Fruit fly (Drosophila melanogaster) whole organism, embryonic: Measurements from ENCODE around the gene Papss.
A peak's percentile ranks its signal among the peaks of the same experiment; 100 is the strongest.

Experiments
- Atf6 ChIP-seq: fragments of 200-800 bp; sonication (Bioruptor generic); IDR thresholded peaks from 2 replicates; pipeline ENCODE4 v1.3.6; 2022; ENCODE audit warnings: missing biosample characterization, missing genetic modification characterization
- CG10147 ChIP-seq: fragments of 200-800 bp; sonication (Bioruptor generic); optimal IDR thresholded peaks from 2 replicates; lab custom pipeline; 2019; ENCODE audit warnings: missing biosample characterization, mild to moderate bottlenecking, missing genetic modification characterization, moderate library complexity
- CG10267 ChIP-seq: fragments of 200-800 bp; sonication (Bioruptor generic); optimal IDR thresholded peaks from 2 replicates; lab custom pipeline; 2018; ENCODE audit warnings: missing biosample characterization, mild to moderate bottlenecking, missing genetic modification characterization, moderate library complexity
- CG10274 ChIP-seq: fragments of 200-800 bp; sonication (Bioruptor generic); optimal IDR thresholded peaks from 3 replicates; lab custom pipeline; 2017; ENCODE audit warnings: missing biosample characterization, mild to moderate bottlenecking, missing genetic modification characterization
- CG10366 ChIP-seq: fragments of 200-800 bp; sonication (Bioruptor generic); IDR thresholded peaks from 2 replicates; pipeline ENCODE4 v1.3.6; 2022; ENCODE audit warnings: missing biosample characterization, missing genetic modification characterization
- CG11696 ChIP-seq: fragments of 200-800 bp; sonication (Bioruptor generic); IDR thresholded peaks from 2 replicates; pipeline ENCODE4 v1.3.6; 2022; ENCODE audit warnings: missing biosample characterization, missing genetic modification characterization
- CG11723 ChIP-seq: fragments of 200-800 bp; sonication (Bioruptor generic); optimal IDR thresholded peaks from 2 replicates; lab custom pipeline; 2017; ENCODE audit warnings: missing biosample characterization, mild to moderate bottlenecking, missing genetic modification characterization
- CG12236 ChIP-seq: fragments of 200-800 bp; sonication (Bioruptor generic); optimal IDR thresholded peaks from 2 replicates; lab custom pipeline; 2016; ENCODE audit warnings: missing biosample characterization, missing genetic modification characterization
- CG13123 ChIP-seq: fragments of 200-800 bp; sonication (Bioruptor generic); optimal IDR thresholded peaks from 2 replicates; lab custom pipeline; 2016; ENCODE audit warnings: missing biosample characterization, missing genetic modification characterization
- CG13775 ChIP-seq: fragments of 200-800 bp; sonication (Bioruptor generic); optimal IDR thresholded peaks from 3 replicates; lab custom pipeline; 2017; ENCODE audit warnings: missing biosample characterization, mild to moderate bottlenecking, missing genetic modification characterization
- CG17612 ChIP-seq: fragments of 200-800 bp; sonication (Bioruptor generic); IDR thresholded peaks from 2 replicates; pipeline ENCODE4 v1.3.6; 2022; ENCODE audit warnings: missing biosample characterization, missing genetic modification characterization
- CG17802 ChIP-seq: fragments of 200-800 bp; sonication (Bioruptor generic); optimal IDR thresholded peaks from 2 replicates; lab custom pipeline; 2018; ENCODE audit warnings: missing biosample characterization, mild to moderate bottlenecking, missing genetic modification characterization, moderate library complexity
- CG17829 ChIP-seq: fragments of 200-800 bp; optimal IDR thresholded peaks from 2 replicates; lab custom pipeline; 2019; ENCODE audit warnings: missing biosample characterization, mild to moderate bottlenecking, missing genetic modification characterization, moderate library complexity
- CG1832 ChIP-seq: fragments of 200-800 bp; sonication (Bioruptor generic); optimal IDR thresholded peaks from 2 replicates; lab custom pipeline; 2017; ENCODE audit warnings: missing biosample characterization, mild to moderate bottlenecking, missing genetic modification characterization, inconsistent platforms
- CG30403 ChIP-seq: fragments of 200-800 bp; sonication (Bioruptor generic); optimal IDR thresholded peaks from 3 replicates; lab custom pipeline; 2016; ENCODE audit warnings: missing biosample characterization, missing genetic modification characterization
- CG32532 ChIP-seq: fragments of 200-800 bp; sonication (Bioruptor generic); IDR thresholded peaks from 2 replicates; pipeline ENCODE4 v1.3.6; 2022; ENCODE audit warnings: missing biosample characterization, missing genetic modification characterization
- CG34376 ChIP-seq: fragments of 200-800 bp; sonication (Bioruptor generic); optimal IDR thresholded peaks from 2 replicates; lab custom pipeline; 2018; ENCODE audit warnings: missing biosample characterization, mild to moderate bottlenecking, missing genetic modification characterization
- CG5180 ChIP-seq: fragments of 200-800 bp; sonication (Bioruptor generic); optimal IDR thresholded peaks from 3 replicates; lab custom pipeline; 2017; ENCODE audit warnings: missing biosample characterization, missing genetic modification characterization, mild to moderate bottlenecking, moderate library complexity, missing genetic modification reagents
- CG5245 ChIP-seq: fragments of 200-800 bp; sonication (Bioruptor generic); optimal IDR thresholded peaks from 3 replicates; lab custom pipeline; 2016; ENCODE audit warnings: missing biosample characterization, missing genetic modification characterization
- CG6175 ChIP-seq: fragments of 200-800 bp; sonication (Bioruptor generic); IDR thresholded peaks from 3 replicates; pipeline ENCODE4 v1.3.6; 2022; ENCODE audit warnings: missing biosample characterization, missing genetic modification characterization
- Chrac-16 ChIP-seq: fragments of 200-800 bp; sonication (Bioruptor generic); optimal IDR thresholded peaks from 3 replicates; lab custom pipeline; 2016; ENCODE audit warnings: missing biosample characterization, missing genetic modification characterization
- E2f1 ChIP-seq: fragments of 200-800 bp; sonication (Bioruptor generic); IDR thresholded peaks from 2 replicates; pipeline ENCODE4 v1.3.6; 2022; ENCODE audit warnings: missing biosample characterization, missing genetic modification characterization
- Fer3 ChIP-seq: fragments of 200-800 bp; sonication (Bioruptor generic); optimal IDR thresholded peaks from 2 replicates; lab custom pipeline; 2018; ENCODE audit warnings: missing biosample characterization, mild to moderate bottlenecking, missing genetic modification characterization, moderate library complexity
- H15 ChIP-seq: fragments of 200-800 bp; sonication (Bioruptor generic); IDR thresholded peaks from 3 replicates; pipeline ENCODE4 v1.3.6; 2022; ENCODE audit warnings: missing biosample characterization, missing genetic modification characterization
- Lhr ChIP-seq: fragments of 200-800 bp; sonication (Bioruptor generic); optimal IDR thresholded peaks from 3 replicates; lab custom pipeline; 2017; ENCODE audit warnings: mild to moderate bottlenecking, missing biosample characterization, missing genetic modification reagents, missing genetic modification characterization
- Mrtf ChIP-seq: fragments of 200-800 bp; sonication (Bioruptor generic); IDR thresholded peaks from 3 replicates; pipeline ENCODE4 v1.3.6; 2022; ENCODE audit warnings: missing biosample characterization, missing genetic modification characterization
- Ptx1 ChIP-seq: fragments of 200-800 bp; sonication (Bioruptor generic); IDR thresholded peaks from 2 replicates; pipeline ENCODE4 v1.3.6; 2022; ENCODE audit warnings: missing biosample characterization, missing genetic modification characterization
- Ravus ChIP-seq: fragments of 200-800 bp; sonication (Bioruptor generic); IDR thresholded peaks from 2 replicates; pipeline ENCODE4 v1.3.6; 2022; ENCODE audit warnings: missing biosample characterization, missing genetic modification characterization
- Taf1 ChIP-seq: fragments of 200-800 bp; sonication (Bioruptor generic); IDR thresholded peaks from 2 replicates; pipeline ENCODE4 v1.3.6; 2022; ENCODE audit warnings: missing biosample characterization, missing genetic modification characterization
- ato ChIP-seq: fragments of 200-800 bp; sonication (Bioruptor generic); IDR thresholded peaks from 2 replicates; pipeline ENCODE4 v1.3.6; 2022; ENCODE audit warnings: missing biosample characterization, missing genetic modification characterization; ENCODE audit not compliant: partially characterized antibody
- az2 ChIP-seq: fragments of 200-800 bp; sonication (Bioruptor generic); optimal IDR thresholded peaks from 3 replicates; lab custom pipeline; 2016; ENCODE audit warnings: missing biosample characterization, missing genetic modification characterization
- bsh ChIP-seq, 2 experiments: fragments of 200-800 bp; sonication (Bioruptor generic); optimal IDR thresholded peaks; 2 replicates each; lab custom pipeline; 2017 to 2018; ENCODE audit warnings: mild to moderate bottlenecking in 2 of 2, missing biosample characterization in 2 of 2, missing genetic modification characterization in 2 of 2, moderate library complexity in 1 of 2
- chinmo ChIP-seq: fragments of 200-800 bp; sonication (Bioruptor generic); IDR thresholded peaks from 4 replicates; pipeline ENCODE4 v1.3.6; 2022; ENCODE audit warnings: missing biosample characterization, missing genetic modification characterization; ENCODE audit not compliant: partially characterized antibody
- esg ChIP-seq: fragments of 200-800 bp; sonication (Bioruptor generic); conservative IDR thresholded peaks from 2 replicates; pipeline ENCODE4 v1.3.6; 2022; ENCODE audit warnings: missing biosample characterization, missing genetic modification characterization
- gce ChIP-seq: fragments of 200-800 bp; sonication (Bioruptor generic); IDR thresholded peaks from 3 replicates; pipeline ENCODE4 v1.3.6; 2022; ENCODE audit warnings: missing biosample characterization, missing genetic modification characterization
- grau ChIP-seq: fragments of 200-800 bp; optimal IDR thresholded peaks from 3 replicates; lab custom pipeline; 2019; ENCODE audit warnings: missing biosample characterization, mild to moderate bottlenecking, missing genetic modification characterization, moderate library complexity
- hth ChIP-seq: fragments of >200 bp; optimal IDR thresholded peaks from 2 replicates; lab custom pipeline; 2017; ENCODE audit warnings: inconsistent platforms
- jigr1 ChIP-seq: fragments of 200-800 bp; sonication (Bioruptor generic); IDR thresholded peaks from 3 replicates; pipeline ENCODE4 v1.3.6; 2022; ENCODE audit warnings: missing biosample characterization, missing genetic modification characterization
- lola ChIP-seq, 3 experiments: fragments of >200 bp in 2 of 3; fragments of 200-800 bp in 1 of 3; sonication (Bioruptor generic) in 1 of 3; optimal IDR thresholded peaks; 2 replicates each; lab custom pipeline; 2017 to 2019; ENCODE audit warnings: missing biosample characterization in 3 of 3, missing genetic modification characterization in 3 of 3, mild to moderate bottlenecking in 1 of 3, moderate library complexity in 1 of 3
- lov ChIP-seq, 2 experiments: fragments of 200-800 bp in 1 of 2; fragments of >200 bp in 1 of 2; sonication (Bioruptor generic) in 1 of 2; IDR thresholded peaks in 1 of 2; optimal IDR thresholded peaks in 1 of 2; 2 replicates in 1 of 2; 3 replicates in 1 of 2; pipeline versions ENCODE4 v1.3.6 to Lab custom; 2017 to 2022; ENCODE audit warnings: missing biosample characterization in 1 of 2, missing genetic modification characterization in 1 of 2
- nom ChIP-seq: fragments of 200-800 bp; sonication (Bioruptor generic); optimal IDR thresholded peaks from 2 replicates; lab custom pipeline; 2017; ENCODE audit warnings: missing biosample characterization, missing genetic modification characterization, mild to moderate bottlenecking, moderate library complexity, missing genetic modification reagents
- pzg ChIP-seq: fragments of 200-800 bp; sonication (Bioruptor generic); optimal IDR thresholded peaks from 3 replicates; lab custom pipeline; 2018; ENCODE audit warnings: missing biosample characterization, mild to moderate bottlenecking, missing genetic modification characterization, moderate library complexity
- repo ChIP-seq: fragments of 200-800 bp; sonication (Bioruptor generic); optimal IDR thresholded peaks from 2 replicates; lab custom pipeline; 2016; ENCODE audit warnings: missing biosample characterization, missing genetic modification characterization
- scrt ChIP-seq: fragments of 200-800 bp; sonication (Bioruptor generic); optimal IDR thresholded peaks from 2 replicates; lab custom pipeline; 2018; ENCODE audit warnings: missing biosample characterization, mild to moderate bottlenecking, missing genetic modification characterization, moderate library complexity
- sim ChIP-seq: fragments of 200-800 bp; sonication (Bioruptor generic); IDR thresholded peaks from 2 replicates; pipeline ENCODE4 v1.3.6; 2022; ENCODE audit warnings: missing biosample characterization, missing genetic modification characterization
- slp2 ChIP-seq: fragments of 200-800 bp; sonication (Bioruptor generic); optimal IDR thresholded peaks from 2 replicates; lab custom pipeline; 2016; ENCODE audit warnings: missing biosample characterization, missing genetic modification characterization
- sna ChIP-seq: fragments of 200-800 bp; sonication (Bioruptor generic); IDR thresholded peaks from 2 replicates; pipeline ENCODE4 v1.3.6; 2022; ENCODE audit warnings: missing biosample characterization, missing genetic modification characterization; ENCODE audit not compliant: partially characterized antibody
- vvl ChIP-seq: fragments of 200-800 bp; sonication (Bioruptor generic); IDR thresholded peaks from 2 replicates; pipeline ENCODE4 v1.3.6; 2022; ENCODE audit warnings: missing biosample characterization, missing genetic modification characterization

Papss gene

DNA sequence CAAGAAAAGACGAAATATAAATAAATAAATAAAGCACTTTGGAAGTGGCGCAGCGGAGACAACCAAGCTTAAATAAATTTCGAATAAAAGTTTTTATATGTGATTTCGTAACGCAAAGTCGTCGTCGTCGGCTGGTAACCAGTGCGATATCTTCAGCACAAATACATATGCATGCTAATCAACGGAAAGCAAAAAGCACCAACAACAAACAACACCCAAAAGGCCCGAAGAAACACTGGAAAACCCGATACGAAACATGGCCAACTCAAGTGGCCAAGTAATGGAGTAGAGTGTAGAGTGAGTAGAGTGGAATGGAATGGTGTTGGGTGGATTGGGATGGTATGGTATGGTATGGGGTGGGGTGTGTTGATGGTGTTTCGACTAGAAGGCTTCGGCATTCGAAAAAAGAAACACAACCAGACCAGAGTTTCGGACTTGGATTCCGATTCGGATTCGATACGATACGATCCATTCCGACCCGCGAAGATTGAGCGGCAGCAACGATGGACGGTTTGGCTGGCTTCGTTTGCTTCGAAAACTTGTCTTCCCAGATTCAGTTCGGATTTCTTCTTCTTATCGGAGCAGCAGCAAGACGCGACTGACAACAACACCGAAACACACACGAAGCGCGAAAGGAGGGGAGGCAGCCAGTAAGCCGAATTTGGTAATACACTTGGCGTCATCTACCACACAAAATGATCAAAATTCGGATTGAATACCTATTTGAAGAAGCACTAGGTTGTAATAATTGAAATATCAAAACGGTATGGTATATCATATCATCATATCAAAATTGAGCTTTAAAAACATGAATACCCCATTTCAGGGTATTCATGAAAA, 57.7 kb downstream of the Papss start (continued):
- TF ChIP-seq Fer3, result peak; percentile 95
- no peak for TF ChIP-seq CG1832
- TF ChIP-seq CG10147 (GFP tag; lab: Kevin White, UChicago), result peak; percentile 92
- peak; percentile 91 for TF ChIP-seq CG12236 (GFP tag; lab: Kevin White, UChicago)
- TF ChIP-seq CG6175 (GFP tag; lab: Robert Waterston, UW), result peak; percentile 94
- peak; percentile 61 for TF ChIP-seq Lhr
- peak; percentile 96 for TF ChIP-seq CG32532 (GFP tag; lab: Robert Waterston, UW)
- peak; percentile 79 for TF ChIP-seq Ravus (GFP tag; lab: Robert Waterston, UW)
- TF ChIP-seq hth (lab: Kevin White, UChicago), result no peak
- TF ChIP-seq ato (GFP tag; lab: Robert Waterston, UW), result no peak
- TF ChIP-seq CG10274 (GFP tag; lab: Kevin White, UChicago), result peak; percentile 89
- TF ChIP-seq pzg (GFP tag; lab: Kevin White, UChicago), result peak; percentile 22
- TF ChIP-seq E2f1 (GFP tag; lab: Robert Waterston, UW), result peak; percentile 91
- TF ChIP-seq CG10267 (tag; lab: Kevin White, UChicago), result peak; percentile 69
- TF ChIP-seq CG17612, result peak; percentile 88
- peak; percentile 95 for TF ChIP-seq az2 (GFP tag; lab: Kevin White, UChicago)
- TF ChIP-seq CG13123 (GFP tag; lab: Kevin White, UChicago), result peak; percentile 90
- peak; percentile 82 for TF ChIP-seq CG5180
- TF ChIP-seq sim (GFP tag; lab: Robert Waterston, UW), result no peak
- TF ChIP-seq slp2 (GFP tag; lab: Kevin White, UChicago), result peak; percentile 94
- peak; percentile 96 for TF ChIP-seq Ptx1 (GFP tag; lab: Robert Waterston, UW)
- TF ChIP-seq nom (GFP tag; lab: Kevin White, UChicago), result peak; percentile 95
- TF ChIP-seq bsh (GFP tag; optimal IDR thresholded peaks at IDR 0.05; lab: Kevin White, UChicago), result peak; percentile 90 to 95
- peak; percentile 89 for TF ChIP-seq CG11723 (GFP tag; lab: Kevin White, UChicago)
- TF ChIP-seq Chrac-16, result peak; percentile 93
- peak; percentile 80 for TF ChIP-seq H15 (GFP tag; lab: Robert Waterston, UW)
- peak; percentile 94 for TF ChIP-seq CG10366 (GFP tag; lab: Robert Waterston, UW)
- peak; percentile 83 for TF ChIP-seq CG34376
- TF ChIP-seq Taf1 (GFP tag; lab: Robert Waterston, UW), result peak; percentile 85
- TF ChIP-seq lov (optimal IDR thresholded peaks at IDR 0.05; lab: Kevin White, UChicago), result no peak
- TF ChIP-seq lov (GFP tag; IDR thresholded peaks at IDR 0.05; lab: Robert Waterston, UW), result peak; percentile 90
- TF ChIP-seq CG5245 (GFP tag; lab: Kevin White, UChicago), result peak; percentile 93
- TF ChIP-seq gce, result peak; percentile 57; the same call in 1 of the 3 replicates
- TF ChIP-seq CG30403 (GFP tag; lab: Kevin White, UChicago), result peak; percentile 96
- TF ChIP-seq grau (tag; lab: Kevin White, UChicago), result peak; percentile 95
- TF ChIP-seq esg, result peak; percentile 95
- peak in 1 of 3 experiments; percentile 83 for TF ChIP-seq lola (GFP tag; optimal IDR thresholded peaks at IDR 0.05; lab: Kevin White, UChicago)
- no peak; the same call in 1 of the 3 replicates for TF ChIP-seq jigr1
- TF ChIP-seq CG17829, result peak; percentile 87
- TF ChIP-seq chinmo (GFP tag; lab: Robert Waterston, UW), result 0 out of 4 replicates have a peak, but pooled peaks have one; percentile 71
- peak; percentile 65 for TF ChIP-seq CG17802 (tag; lab: Kevin White, UChicago)
- TF ChIP-seq CG11696 (GFP tag; lab: Robert Waterston, UW), result peak; percentile 81
- TF ChIP-seq sna (GFP tag; lab: Robert Waterston, UW), result 0 out of 2 replicates have a peak, but pooled peaks have one; percentile 36
- peak; percentile 87 for TF ChIP-seq CG13775 (GFP tag; lab: Kevin White, UChicago)
- peak; percentile 91 for TF ChIP-seq scrt (GFP tag; lab: Kevin White, UChicago)
- peak; percentile 93 for TF ChIP-seq repo (GFP tag; lab: Kevin White, UChicago)
- TF ChIP-seq Mrtf (GFP tag; lab: Robert Waterston, UW), result peak; percentile 95
- peak; percentile 97 for TF ChIP-seq Atf6 (GFP tag; lab: Robert Waterston, UW)
- peak; percentile 95 for TF ChIP-seq vvl (GFP tag; lab: Robert Waterston, UW)
